Worm (Caenorhabditis elegans): ENCODE measurements around the gene apy-1.
A peak's percentile ranks its signal among the peaks of the same experiment; 100 is the strongest.

apy-1 gene

ce11 chrX:7575939-7576338, 6.4 kb upstream of the apy-1 start (continued):
- TF ChIP-seq Y55F3AM.14 (GFP tag; optimal IDR thresholded peaks at IDR 0.05) (no peak), nhr-21 (tag; optimal IDR thresholded peaks at IDR 0.05) (no peak), snpc-4 (tag; optimal IDR thresholded peaks at IDR 0.05) (no peak), ZK546.5 (tag; optimal IDR thresholded peaks at IDR 0.05) (no peak), alr-1 (tag; optimal IDR thresholded peaks at IDR 0.05) (no peak), sma-9 (GFP tag; optimal IDR thresholded peaks at IDR 0.05) (peak; percentile 71), sma-9 (tag; optimal IDR thresholded peaks at IDR 0.05) (no peak), nhr-25 (tag; optimal IDR thresholded peaks at IDR 0.05) (no peak), lin-11 (tag; optimal IDR thresholded peaks at IDR 0.05) (no peak)

DNA sequence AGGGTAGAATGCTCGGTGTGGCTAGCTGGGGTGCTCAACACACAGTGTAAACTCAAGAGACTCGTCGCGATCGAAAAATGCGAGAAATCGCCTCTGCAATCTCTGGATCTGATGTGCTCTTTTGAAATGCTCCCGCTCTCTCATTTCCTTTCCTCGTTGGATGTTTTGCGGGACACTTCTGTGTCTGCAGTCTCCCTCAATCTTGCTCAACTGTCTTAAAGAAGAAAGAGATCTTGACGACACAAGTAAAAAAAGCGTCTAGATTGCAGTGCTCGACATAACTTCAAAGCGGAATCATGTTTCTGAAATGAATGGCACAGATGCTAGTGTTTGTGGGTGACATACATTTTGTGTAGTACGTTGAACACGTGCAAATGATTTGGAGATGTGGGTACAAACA, 4.1 kb upstream of the apy-1 start:
- TF ChIP-seq nhr-129 (tag; optimal IDR thresholded peaks at IDR 0.05) (peak; percentile 67), lin-13 (GFP tag; optimal IDR thresholded peaks at IDR 0.05) (no peak), sma-9 (GFP tag; optimal IDR thresholded peaks at IDR 0.05) (peak; percentile 56), sma-9 (tag; optimal IDR thresholded peaks at IDR 0.05) (no peak), blmp-1 (tag; optimal IDR thresholded peaks at IDR 0.05; ENCODE audit: insufficient read depth) (no peak), nhr-23 (tag; optimal IDR thresholded peaks at IDR 0.05) (no peak), C34F6.9 (tag; optimal IDR thresholded peaks at IDR 0.05) (peak; percentile 24), F13H6.1 (tag; optimal IDR thresholded peaks at IDR 0.05) (peak; percentile 72)

ce11 chrX:7573572-7573628, 3.9 kb upstream of the apy-1 start, which contains the start of the genes unc-98 and F08C6.18:
unc-98 (minus strand) TSS chrX:7573619.
F08C6.18 (minus strand) TSS chrX:7573628.
- TF ChIP-seq sem-4 (tag; optimal IDR thresholded peaks at IDR 0.05): no peak
- TF ChIP-seq ceh-16 (tag; optimal IDR thresholded peaks at IDR 0.05): no peak
- no peak for TF ChIP-seq ama-1 (optimal IDR thresholded peaks at IDR 0.05)

- no peak for TF ChIP-seq nhr-23 (tag; optimal IDR thresholded peaks at IDR 0.05)
- no peak for TF ChIP-seq mdl-1 (tag; optimal IDR thresholded peaks at IDR 0.05)
- TF ChIP-seq fos-1 (tag; optimal IDR thresholded peaks at IDR 0.05): no peak
- TF ChIP-seq ama-1 (optimal IDR thresholded peaks at IDR 0.05): no peak
- TF ChIP-seq snpc-4 (tag; optimal IDR thresholded peaks at IDR 0.05): no peak
- no peak for TF ChIP-seq unc-39 (tag; optimal IDR thresholded peaks at IDR 0.05)
- TF ChIP-seq unc-55 (GFP tag; optimal IDR thresholded peaks at IDR 0.05): peak; percentile 18
- no peak for TF ChIP-seq nhr-25 (tag; optimal IDR thresholded peaks at IDR 0.05)
- no peak for TF ChIP-seq alr-1 (tag; optimal IDR thresholded peaks at IDR 0.05)
Observed at ce11 chrX:7573172-7573571, 3.6 kb upstream of the apy-1 start.

ce11 chrX:7572057-7572456, 2.5 kb upstream of the apy-1 start, which contains the start of gene pcyt-1:
pcyt-1 (plus strand) TSS chrX:7572357.
- TF ChIP-seq crh-2 (tag; optimal IDR thresholded peaks at IDR 0.05) (no peak), skn-1 (tag; optimal IDR thresholded peaks at IDR 0.05) (no peak), unc-55 (GFP tag; optimal IDR thresholded peaks at IDR 0.05) (peak; percentile 15), nhr-25 (tag; optimal IDR thresholded peaks at IDR 0.05) (no peak), ceh-16 (tag; optimal IDR thresholded peaks at IDR 0.05) (no peak), sma-3 (GFP tag; optimal IDR thresholded peaks at IDR 0.05) (no peak)

ce11 chrX:7568684-7569289, 735 bp downstream of the apy-1 start:
- no peak for TF ChIP-seq nhr-12 (tag; optimal IDR thresholded peaks at IDR 0.05)
- no peak for TF ChIP-seq ZK546.5 (tag; optimal IDR thresholded peaks at IDR 0.05)
- TF ChIP-seq mab-5 (tag; optimal IDR thresholded peaks at IDR 0.05): no peak
- no peak for TF ChIP-seq nhr-129 (tag; optimal IDR thresholded peaks at IDR 0.05)
- TF ChIP-seq sma-3 (GFP tag; optimal IDR thresholded peaks at IDR 0.05): peak; percentile 34
- peak; percentile 26 for TF ChIP-seq nhr-25 (tag; optimal IDR thresholded peaks at IDR 0.05)
- TF ChIP-seq sem-4 (tag; optimal IDR thresholded peaks at IDR 0.05): no peak
- TF ChIP-seq snpc-4 (tag; optimal IDR thresholded peaks at IDR 0.05): no peak
- TF ChIP-seq ztf-1 (GFP tag; conservative IDR thresholded peaks at IDR 0.05): no peak
- TF ChIP-seq blmp-1 (tag; optimal IDR thresholded peaks at IDR 0.05; ENCODE audit: insufficient read depth): no peak

ce11 chrX:7565005-7565404, 4.5 kb downstream of the apy-1 start, which contains the start of gene vps-52:
vps-52 (plus strand) TSS chrX:7565323.
- peak; percentile 55 for TF ChIP-seq unc-55 (GFP tag; optimal IDR thresholded peaks at IDR 0.05)
- no peak for TF ChIP-seq ztf-11 (tag; optimal IDR thresholded peaks at IDR 0.05)
- TF ChIP-seq C34F6.9 (tag; optimal IDR thresholded peaks at IDR 0.05): peak; percentile 22
- peak; percentile 9 for TF ChIP-seq nhr-129 (tag; optimal IDR thresholded peaks at IDR 0.05)

Measured in whole organism, L2 larva.